Worm (Caenorhabditis elegans): ENCODE results near the gene ugt-66.

ugt-66 gene

ce11 chrIII:6194480-6194879 lies at the start of gene ugt-66:
TSS of gene ugt-66 (minus strand) at chrIII:6194580.
- TF ChIP-seq peb-1 (tag; optimal IDR thresholded peaks at IDR 0.05) (no peak), lin-39 (tag; optimal IDR thresholded peaks at IDR 0.05) (no peak), nhr-25 (tag; optimal IDR thresholded peaks at IDR 0.05) (no peak), nhr-77 (tag; optimal IDR thresholded peaks at IDR 0.05) (no peak), Y55F3AM.14 (GFP tag; optimal IDR thresholded peaks at IDR 0.05) (no peak), lin-13 (GFP tag; optimal IDR thresholded peaks at IDR 0.05) (no peak), skn-1 (tag; optimal IDR thresholded peaks at IDR 0.05) (no peak), crh-2 (tag; optimal IDR thresholded peaks at IDR 0.05) (no peak), nhr-129 (tag; optimal IDR thresholded peaks at IDR 0.05) (no peak), nhr-11 (tag; optimal IDR thresholded peaks at IDR 0.05) (no peak), unc-62 (GFP tag; optimal IDR thresholded peaks at IDR 0.05) (no peak), nhr-6 (tag; optimal IDR thresholded peaks at IDR 0.05) (no peak), ama-1 (optimal IDR thresholded peaks at IDR 0.05) (no peak), sma-9 (GFP tag; optimal IDR thresholded peaks at IDR 0.05) (no peak), sma-9 (tag; optimal IDR thresholded peaks at IDR 0.05) (no peak), unc-39 (tag; optimal IDR thresholded peaks at IDR 0.05) (no peak), nhr-23 (tag; optimal IDR thresholded peaks at IDR 0.05) (no peak), zag-1 (tag; optimal IDR thresholded peaks at IDR 0.05) (no peak), mab-5 (tag; optimal IDR thresholded peaks at IDR 0.05) (no peak)

- TF ChIP-seq nhr-12 (tag; optimal IDR thresholded peaks at IDR 0.05) (no peak), nhr-11 (tag; optimal IDR thresholded peaks at IDR 0.05) (no peak), C34F6.9 (tag; optimal IDR thresholded peaks at IDR 0.05) (no peak), nhr-23 (tag; optimal IDR thresholded peaks at IDR 0.05) (no peak), zag-1 (tag; optimal IDR thresholded peaks at IDR 0.05) (no peak), elt-1 (tag; optimal IDR thresholded peaks at IDR 0.05) (no peak), unc-39 (tag; optimal IDR thresholded peaks at IDR 0.05) (no peak), sem-4 (tag; optimal IDR thresholded peaks at IDR 0.05) (no peak), sma-3 (GFP tag; optimal IDR thresholded peaks at IDR 0.05) (no peak), F13H6.1 (tag; optimal IDR thresholded peaks at IDR 0.05) (no peak), skn-1 (tag; optimal IDR thresholded peaks at IDR 0.05) (no peak), nhr-77 (tag; optimal IDR thresholded peaks at IDR 0.05) (no peak), fos-1 (tag; optimal IDR thresholded peaks at IDR 0.05) (no peak), nhr-129 (tag; optimal IDR thresholded peaks at IDR 0.05) (no peak), blmp-1 (tag; optimal IDR thresholded peaks at IDR 0.05; ENCODE audit: insufficient read depth) (no peak), unc-55 (GFP tag; optimal IDR thresholded peaks at IDR 0.05) (no peak)
Measured at ce11 chrIII:6240528-6240927, 46.1 kb upstream of the ugt-66 start, which contains the start of gene T12A2.3. TSS of gene T12A2.3 (plus strand) at chrIII:6240828.

- TF ChIP-seq nhr-12 (tag; optimal IDR thresholded peaks at IDR 0.05), result no peak
- TF ChIP-seq blmp-1 (tag; optimal IDR thresholded peaks at IDR 0.05; ENCODE audit: insufficient read depth), result no peak
- no peak for TF ChIP-seq Y55F3AM.14 (GFP tag; optimal IDR thresholded peaks at IDR 0.05)
- no peak for TF ChIP-seq lin-39 (tag; optimal IDR thresholded peaks at IDR 0.05)
- no peak for TF ChIP-seq elt-1 (tag; optimal IDR thresholded peaks at IDR 0.05)
- TF ChIP-seq dmd-4 (tag; optimal IDR thresholded peaks at IDR 0.05), result no peak
- TF ChIP-seq crh-2 (tag; optimal IDR thresholded peaks at IDR 0.05), result no peak
- no peak for TF ChIP-seq nhr-10 (tag; optimal IDR thresholded peaks at IDR 0.05)
- TF ChIP-seq ztf-1 (GFP tag; conservative IDR thresholded peaks at IDR 0.05), result no peak
- no peak for TF ChIP-seq sma-9 (GFP tag; optimal IDR thresholded peaks at IDR 0.05)
- TF ChIP-seq sma-9 (tag; optimal IDR thresholded peaks at IDR 0.05), result no peak
- TF ChIP-seq nhr-6 (tag; optimal IDR thresholded peaks at IDR 0.05), result no peak
- no peak for TF ChIP-seq gmeb-1 (tag; optimal IDR thresholded peaks at IDR 0.05)
- TF ChIP-seq ama-1 (optimal IDR thresholded peaks at IDR 0.05), result no peak
- no peak for TF ChIP-seq unc-55 (GFP tag; optimal IDR thresholded peaks at IDR 0.05)
- no peak for TF ChIP-seq nhr-129 (tag; optimal IDR thresholded peaks at IDR 0.05)
- TF ChIP-seq ceh-82 (tag; optimal IDR thresholded peaks at IDR 0.05), result no peak
- no peak for TF ChIP-seq mab-5 (tag; optimal IDR thresholded peaks at IDR 0.05)
- TF ChIP-seq fos-1 (tag; optimal IDR thresholded peaks at IDR 0.05), result no peak
- TF ChIP-seq C34F6.9 (tag; optimal IDR thresholded peaks at IDR 0.05), result no peak
Measured at ce11 chrIII:6236649-6237048, 42.3 kb upstream of the ugt-66 start, which contains the start of gene T12A2.21. TSS of gene T12A2.21 (minus strand) at chrIII:6236749.

- TF ChIP-seq egl-27 (tag; optimal IDR thresholded peaks at IDR 0.05) (peak; percentile 39), ztf-4 (tag; optimal IDR thresholded peaks at IDR 0.05) (no peak), mdl-1 (tag; optimal IDR thresholded peaks at IDR 0.05) (no peak), crh-2 (tag; optimal IDR thresholded peaks at IDR 0.05) (peak; percentile 59), C34F6.9 (tag; optimal IDR thresholded peaks at IDR 0.05) (peak; percentile 17), fos-1 (tag; optimal IDR thresholded peaks at IDR 0.05) (peak; percentile 89), zag-1 (tag; optimal IDR thresholded peaks at IDR 0.05) (no peak), skn-1 (tag; optimal IDR thresholded peaks at IDR 0.05) (no peak), lin-39 (tag; optimal IDR thresholded peaks at IDR 0.05) (no peak), alr-1 (tag; optimal IDR thresholded peaks at IDR 0.05) (no peak)
Measured at ce11 chrIII:6231880-6232279, 37.5 kb upstream of the ugt-66 start.

Measured in whole organism, L2 larva.